Worm (Caenorhabditis elegans) whole organism, L1 larva: ENCODE data around the gene F26F4.2.

ENCODE experiments used
- nhr-11 ChIP-seq: fragments of 150-350 bp; optimal IDR thresholded peaks from 2 replicates; lab custom pipeline; 2014; ENCODE audit warnings: missing biosample characterization, missing genetic modification characterization
- rnt-1 ChIP-seq: sonication (generic microtip); optimal IDR thresholded peaks from 2 replicates; lab custom pipeline; 2016; ENCODE audit warnings: mild to moderate bottlenecking, missing genetic modification characterization, moderate library complexity, missing compliant biosample characterization
- unc-130 ChIP-seq: fragments of 150-350 bp; optimal IDR thresholded peaks from 2 replicates; lab custom pipeline; 2017; ENCODE audit warnings: missing biosample characterization, missing genetic modification characterization, inconsistent platforms
- unc-62 ChIP-seq: fragments of 150-350 bp; optimal IDR thresholded peaks from 2 replicates; lab custom pipeline; 2014; ENCODE audit warnings: missing biosample characterization, missing genetic modification reagents, missing genetic modification characterization

ce11 chrIII:4866762-4867161 lies 44.3 kb upstream of the F26F4.2 start, which contains the start of gene C35D10.17:
- TF ChIP-seq rnt-1 (tag; lab: Kevin White, UChicago), result no peak
- no peak for TF ChIP-seq unc-62 (GFP tag; lab: Kevin White, UChicago)
- no peak for TF ChIP-seq unc-130 (tag; lab: Kevin White, UChicago)
- TF ChIP-seq nhr-11 (tag; lab: Kevin White, UChicago), result no peak
